Worm (Caenorhabditis elegans) whole organism, L1 larva: ENCODE measurements around the gene T03G6.3.
A peak's percentile ranks its signal among the peaks of the same experiment; 100 is the strongest.

Experiments used
- C34B4.2 ChIP-seq: sonication (generic microtip); optimal IDR thresholded peaks from 2 replicates; lab custom pipeline; 2017; ENCODE audit warnings: mild to moderate bottlenecking, missing genetic modification characterization, missing compliant biosample characterization
- F16B12.6 ChIP-seq: fragments of 150-350 bp; optimal IDR thresholded peaks from 2 replicates; lab custom pipeline; 2014; ENCODE audit warnings: missing biosample characterization, missing genetic modification characterization
- aha-1 ChIP-seq: fragments of 150-350 bp; optimal IDR thresholded peaks from 2 replicates; lab custom pipeline; 2014; ENCODE audit warnings: missing biosample characterization, missing genetic modification characterization
- alr-1 ChIP-seq: fragments of 200-800 bp; sonication (Bioruptor generic); optimal IDR thresholded peaks from 2 replicates; lab custom pipeline; 2018; ENCODE audit warnings: borderline replicate concordance, mild to moderate bottlenecking, missing genetic modification characterization, missing compliant biosample characterization
- aly-2 ChIP-seq: fragments of 150-350 bp; optimal IDR thresholded peaks from 2 replicates; lab custom pipeline; 2014; ENCODE audit warnings: missing biosample characterization, missing genetic modification characterization
- ama-1 ChIP-seq: fragments of 150-350 bp; optimal IDR thresholded peaks from 2 replicates; lab custom pipeline; 2014
- blmp-1 ChIP-seq: fragments of 150-350 bp; optimal IDR thresholded peaks from 2 replicates; lab custom pipeline; 2014; ENCODE audit warnings: missing biosample characterization, missing genetic modification characterization
- ceh-8 ChIP-seq: fragments of 200-800 bp; sonication (Bioruptor generic); optimal IDR thresholded peaks from 2 replicates; lab custom pipeline; 2018; ENCODE audit warnings: mild to moderate bottlenecking, missing genetic modification characterization, moderate library complexity, missing compliant biosample characterization
- ceh-82 ChIP-seq, 3 experiments: fragments of 150-350 bp in 1 of 3; sonication (generic microtip) in 2 of 3; optimal IDR thresholded peaks; 2 replicates each; lab custom pipeline; 2014 to 2017; ENCODE audit warnings: missing biosample characterization in 3 of 3, missing genetic modification characterization in 3 of 3
- ces-1 ChIP-seq: fragments of 150-350 bp; optimal IDR thresholded peaks from 2 replicates; lab custom pipeline; 2014; ENCODE audit warnings: missing biosample characterization, missing genetic modification reagents, missing genetic modification characterization
- egl-13 ChIP-seq: sonication (generic microtip); optimal IDR thresholded peaks from 2 replicates; lab custom pipeline; 2016; ENCODE audit warnings: missing genotype, missing genetic modification reagents, missing genetic modification characterization, missing compliant biosample characterization
- egl-27 ChIP-seq, 2 experiments: fragments of 150-350 bp in 1 of 2; sonication (generic microtip); optimal IDR thresholded peaks; 3 replicates each; lab custom pipeline; 2017 to 2018; ENCODE audit warnings: missing biosample characterization in 2 of 2, missing genetic modification characterization in 2 of 2, missing genetic modification reagents in 2 of 2
- fkh-10 ChIP-seq: sonication (generic microtip); optimal IDR thresholded peaks from 2 replicates; lab custom pipeline; 2017; ENCODE audit warnings: missing biosample characterization, missing genetic modification reagents, missing genetic modification characterization
- irx-1 ChIP-seq: sonication (generic microtip); optimal IDR thresholded peaks from 2 replicates; lab custom pipeline; 2016; ENCODE audit warnings: missing genetic modification characterization, missing compliant biosample characterization
- isw-1 ChIP-seq: fragments of 200-800 bp; sonication (Bioruptor generic); IDR thresholded peaks from 2 replicates; pipeline ENCODE4 v1.3.6; 2022; ENCODE audit warnings: missing genetic modification characterization, missing compliant biosample characterization
- lin-14 ChIP-seq: fragments of 200-800 bp; sonication (Bioruptor generic); optimal IDR thresholded peaks from 2 replicates; lab custom pipeline; 2018; ENCODE audit warnings: mild to moderate bottlenecking, missing genetic modification characterization, moderate library complexity, missing compliant biosample characterization
- lin-15B ChIP-seq: fragments of 150-350 bp; sonication (generic microtip); optimal IDR thresholded peaks from 3 replicates; lab custom pipeline; 2014; ENCODE audit warnings: missing biosample characterization, missing genetic modification characterization
- lin-35 ChIP-seq, 2 experiments: fragments of 150-350 bp; optimal IDR thresholded peaks; 2 replicates each; lab custom pipeline; 2014; ENCODE audit warnings: missing biosample characterization in 2 of 2, missing genetic modification characterization in 2 of 2, missing genetic modification reagents in 2 of 2
- lir-3 ChIP-seq: sonication (generic microtip); optimal IDR thresholded peaks from 2 replicates; lab custom pipeline; 2016; ENCODE audit warnings: mild to moderate bottlenecking, missing genetic modification characterization, moderate library complexity, missing compliant biosample characterization; ENCODE audit not compliant: poor library complexity
- lsy-2 ChIP-seq, 2 experiments: fragments of 150-350 bp; optimal IDR thresholded peaks; 2 replicates each; lab custom pipeline; 2014; ENCODE audit warnings: missing biosample characterization in 2 of 2, missing genetic modification characterization in 2 of 2
- mab-9 ChIP-seq: fragments of 200-800 bp; sonication (Bioruptor generic); IDR thresholded peaks from 2 replicates; pipeline ENCODE4 v1.3.6; 2022; ENCODE audit warnings: missing genetic modification reagents, missing genetic modification characterization, missing compliant biosample characterization
- mdl-1 ChIP-seq, 2 experiments: fragments of 150-350 bp; optimal IDR thresholded peaks; 2 replicates each; lab custom pipeline; 2014 to 2017; ENCODE audit warnings: missing biosample characterization in 2 of 2, missing genetic modification characterization in 2 of 2, inconsistent platforms in 1 of 2
- mep-1 ChIP-seq: fragments of 150-350 bp; optimal IDR thresholded peaks from 2 replicates; lab custom pipeline; 2014; ENCODE audit warnings: missing biosample characterization, missing genetic modification characterization
- nhr-11 ChIP-seq: fragments of 150-350 bp; optimal IDR thresholded peaks from 2 replicates; lab custom pipeline; 2014; ENCODE audit warnings: missing biosample characterization, missing genetic modification characterization
- nhr-19 ChIP-seq: fragments of 200-800 bp; sonication (Bioruptor generic); conservative IDR thresholded peaks from 2 replicates; pipeline ENCODE4 v1.3.6; 2022; ENCODE audit warnings: missing genetic modification characterization, missing compliant biosample characterization
- nhr-20 ChIP-seq: sonication (generic microtip); optimal IDR thresholded peaks from 2 replicates; lab custom pipeline; 2016; ENCODE audit warnings: mild to moderate bottlenecking, missing genetic modification characterization, missing compliant biosample characterization
- nhr-47 ChIP-seq: sonication (generic microtip); optimal IDR thresholded peaks from 2 replicates; lab custom pipeline; 2016; ENCODE audit warnings: mild to moderate bottlenecking, missing genetic modification characterization, moderate library complexity, missing compliant biosample characterization
- nhr-71 ChIP-seq: sonication (generic microtip); optimal IDR thresholded peaks from 2 replicates; lab custom pipeline; 2016; ENCODE audit warnings: mild to moderate bottlenecking, missing genetic modification characterization, moderate library complexity, missing compliant biosample characterization
- nhr-76 ChIP-seq: sonication (generic microtip); optimal IDR thresholded peaks from 2 replicates; lab custom pipeline; 2017; ENCODE audit warnings: missing biosample characterization, missing genetic modification characterization
- nhr-85 ChIP-seq: sonication (generic microtip); peaks from one replicate; lab custom pipeline; 2016; ENCODE audit warnings: missing genetic modification characterization, inconsistent platforms, missing compliant biosample characterization
- nhr-90 ChIP-seq: sonication (generic microtip); optimal IDR thresholded peaks from 2 replicates; lab custom pipeline; 2016; ENCODE audit warnings: mild to moderate bottlenecking, missing genetic modification characterization, missing compliant biosample characterization; ENCODE audit not compliant: poor library complexity
- pax-3 ChIP-seq: fragments of 200-800 bp; sonication (Bioruptor generic); optimal IDR thresholded peaks from 2 replicates; lab custom pipeline; 2018; ENCODE audit warnings: mild to moderate bottlenecking, missing genetic modification characterization, moderate library complexity, missing compliant biosample characterization
- pqm-1 ChIP-seq: sonication (generic microtip); optimal IDR thresholded peaks from 3 replicates; lab custom pipeline; 2017; ENCODE audit warnings: missing biosample characterization, missing genetic modification characterization
- rnt-1 ChIP-seq: sonication (generic microtip); optimal IDR thresholded peaks from 2 replicates; lab custom pipeline; 2016; ENCODE audit warnings: mild to moderate bottlenecking, missing genetic modification characterization, moderate library complexity, missing compliant biosample characterization
- snu-23 ChIP-seq: sonication (generic microtip); optimal IDR thresholded peaks from 2 replicates; lab custom pipeline; 2016; ENCODE audit warnings: missing genetic modification characterization, missing compliant biosample characterization
- sptf-1 ChIP-seq: fragments of 150-350 bp; optimal IDR thresholded peaks from 2 replicates; lab custom pipeline; 2014; ENCODE audit warnings: missing biosample characterization, missing genetic modification characterization
- tlp-1 ChIP-seq: fragments of 150-350 bp; optimal IDR thresholded peaks from 2 replicates; lab custom pipeline; 2014; ENCODE audit warnings: missing biosample characterization, missing genetic modification characterization
- unc-30 ChIP-seq: sonication (generic microtip); optimal IDR thresholded peaks from 2 replicates; lab custom pipeline; 2017; ENCODE audit warnings: missing biosample characterization, missing genetic modification characterization
- unc-86 ChIP-seq: sonication (generic microtip); optimal IDR thresholded peaks from 2 replicates; lab custom pipeline; 2016; ENCODE audit warnings: missing genetic modification characterization, missing compliant biosample characterization
- vab-15 ChIP-seq: sonication (generic microtip); optimal IDR thresholded peaks from 2 replicates; lab custom pipeline; 2017; ENCODE audit warnings: missing genotype, mild to moderate bottlenecking, missing genetic modification characterization, missing compliant biosample characterization
- ztf-11 ChIP-seq, 2 experiments: sonication (generic microtip); optimal IDR thresholded peaks; 2 replicates each; lab custom pipeline; 2016 to 2017; ENCODE audit warnings: missing genetic modification characterization in 2 of 2, missing biosample characterization in 1 of 2, missing compliant biosample characterization in 1 of 2
- ztf-4 ChIP-seq: fragments of 150-350 bp; optimal IDR thresholded peaks from 2 replicates; lab custom pipeline; 2014; ENCODE audit warnings: missing biosample characterization, missing genetic modification characterization

The T03G6.3 gene

ce11 chrX:2641094-2641493 lies 25.6 kb upstream of the T03G6.3 start (continued):
- TF ChIP-seq sptf-1, result no peak
- no peak for TF ChIP-seq mdl-1 (tag; optimal IDR thresholded peaks at IDR 0.05; lab: Kevin White, UChicago)
- TF ChIP-seq lin-15B (tag; lab: Kevin White, UChicago), result no peak
- no peak for TF ChIP-seq pqm-1 (tag; lab: Kevin White, UChicago)
- no peak for TF ChIP-seq egl-13
- no peak for TF ChIP-seq snu-23
- TF ChIP-seq isw-1, result no peak
- TF ChIP-seq C34B4.2, result no peak
- TF ChIP-seq egl-27 (tag; optimal IDR thresholded peaks at IDR 0.05; lab: Kevin White, UChicago), result no peak
- TF ChIP-seq nhr-76, result no peak
- TF ChIP-seq rnt-1 (tag; lab: Kevin White, UChicago), result no peak
- peak; percentile 0 for TF ChIP-seq nhr-71 (tag; lab: Kevin White, UChicago)
- TF ChIP-seq nhr-90 (tag; lab: Kevin White, UChicago), result no peak
- no peak for TF ChIP-seq unc-30
- no peak for TF ChIP-seq tlp-1 (tag; lab: Kevin White, UChicago)
- no peak for TF ChIP-seq nhr-11 (tag; lab: Kevin White, UChicago)
- peak in 1 of 3 experiments; percentile 12 for TF ChIP-seq ceh-82 (tag; optimal IDR thresholded peaks at IDR 0.05; lab: Kevin White, UChicago)
- no peak for TF ChIP-seq alr-1
- TF ChIP-seq ztf-4 (tag; lab: Kevin White, UChicago), result no peak
- peak; percentile 31 for TF ChIP-seq lin-14 (GFP tag; lab: Kevin White, UChicago)
- no peak for TF ChIP-seq blmp-1
- TF ChIP-seq lin-35 (GFP tag; optimal IDR thresholded peaks at IDR 0.05; lab: Kevin White, UChicago), result no peak
- no peak for TF ChIP-seq ceh-8
- no peak for TF ChIP-seq F16B12.6 (tag; lab: Kevin White, UChicago)
- no peak for TF ChIP-seq ama-1 (lab: Kevin White, UChicago)

- peak; percentile 25 for TF ChIP-seq ces-1
- TF ChIP-seq ztf-11 (tag; optimal IDR thresholded peaks at IDR 0.05; lab: Kevin White, UChicago), result no peak
- no peak for TF ChIP-seq nhr-47 (tag; lab: Kevin White, UChicago)
- TF ChIP-seq nhr-85 (tag; lab: Kevin White, UChicago), result no peak
- peak; percentile 66 for TF ChIP-seq fkh-10 (GFP tag; lab: Kevin White, UChicago)
These were observed 25.0 kb upstream of the T03G6.3 start for ce11 chrX:2640556-2640955.

ce11 chrX:2632869-2633268 lies 17.3 kb upstream of the T03G6.3 start:
- TF ChIP-seq vab-15 (tag; lab: Kevin White, UChicago) (no peak), alr-1 (no peak), mep-1 (no peak), lir-3 (no peak), egl-27 (tag; optimal IDR thresholded peaks at IDR 0.05; lab: Kevin White, UChicago) (no peak), isw-1 (no peak), unc-86 (tag; lab: Kevin White, UChicago) (no peak), pax-3 (tag; lab: Kevin White, UChicago) (no peak), nhr-20 (no peak), aha-1 (tag; lab: Kevin White, UChicago) (no peak)

- no peak for TF ChIP-seq lsy-2 (tag; optimal IDR thresholded peaks at IDR 0.05; lab: Kevin White, UChicago)
- no peak for TF ChIP-seq nhr-19
- no peak for TF ChIP-seq irx-1 (tag; lab: Kevin White, UChicago)
- no peak for TF ChIP-seq unc-86 (tag; lab: Kevin White, UChicago)
- TF ChIP-seq mab-9, result no peak
- TF ChIP-seq vab-15 (tag; lab: Kevin White, UChicago), result no peak
- no peak for TF ChIP-seq mep-1
- TF ChIP-seq aly-2 (tag; lab: Kevin White, UChicago), result no peak
- TF ChIP-seq lin-15B (tag; lab: Kevin White, UChicago), result no peak
These were observed 10.6 kb upstream of the T03G6.3 start for ce11 chrX:2626153-2626552.
